Worm (Caenorhabditis elegans): Measurements from ENCODE around the gene sgo-1.

ce11 chrIV:7764319-7764718, 32.0 kb downstream of the sgo-1 start:
- no peak for TF ChIP-seq mab-5 (tag; optimal IDR thresholded peaks at IDR 0.05)
- no peak for TF ChIP-seq lin-32 (GFP tag; optimal IDR thresholded peaks at IDR 0.05)
- TF ChIP-seq unc-62 (GFP tag; optimal IDR thresholded peaks at IDR 0.05) = no peak
- no peak for TF ChIP-seq tbx-8 (GFP tag; optimal IDR thresholded peaks at IDR 0.05)
- TF ChIP-seq ztf-11 (tag; optimal IDR thresholded peaks at IDR 0.05) = no peak

Measured in whole organism, mixed stage, embryonic.